Worm (Caenorhabditis elegans) whole organism, mixed stage, embryonic: ENCODE measurements around the gene prcc-1.

ENCODE experiments used
- blmp-1 ChIP-seq: fragments of 150-350 bp; optimal IDR thresholded peaks from 2 replicates; lab custom pipeline; 2014; ENCODE audit warnings: missing biosample characterization, missing genetic modification characterization
- ces-1 ChIP-seq: fragments of 150-350 bp; optimal IDR thresholded peaks from 2 replicates; lab custom pipeline; 2014; ENCODE audit warnings: missing biosample characterization, missing genetic modification reagents, missing genetic modification characterization
- elt-1 ChIP-seq: sonication (generic microtip); optimal IDR thresholded peaks from 2 replicates; lab custom pipeline; 2017; ENCODE audit warnings: missing genetic modification characterization, mild to moderate bottlenecking, missing compliant biosample characterization, antibody characterized with exemption, moderate library complexity, borderline replicate concordance; ENCODE audit not compliant: insufficient read depth
- elt-3 ChIP-seq: fragments of 150-350 bp; optimal IDR thresholded peaks from 2 replicates; lab custom pipeline; 2014; ENCODE audit warnings: missing biosample characterization, missing genetic modification characterization
- lin-32 ChIP-seq: fragments of 200-800 bp; sonication (Bioruptor generic); optimal IDR thresholded peaks from 2 replicates; lab custom pipeline; 2018; ENCODE audit warnings: mild to moderate bottlenecking, missing genetic modification characterization, missing compliant biosample characterization
- lsy-2 ChIP-seq: fragments of 150-350 bp; optimal IDR thresholded peaks from 2 replicates; lab custom pipeline; 2014; ENCODE audit warnings: missing biosample characterization, missing genetic modification characterization
- nhr-12 ChIP-seq: fragments of 150-350 bp; optimal IDR thresholded peaks from 2 replicates; lab custom pipeline; 2014; ENCODE audit warnings: missing biosample characterization, missing genetic modification characterization
- pha-4 ChIP-seq: fragments of 150-350 bp; optimal IDR thresholded peaks from 2 replicates; lab custom pipeline; 2018; ENCODE audit warnings: missing biosample characterization, missing genetic modification reagents, missing genetic modification characterization
- sem-2 ChIP-seq: fragments of 200-800 bp; sonication (Bioruptor generic); optimal IDR thresholded peaks from 2 replicates; lab custom pipeline; 2018; ENCODE audit warnings: mild to moderate bottlenecking, missing genetic modification characterization, missing compliant biosample characterization
- unc-62 ChIP-seq: fragments of 150-350 bp; optimal IDR thresholded peaks from 2 replicates; lab custom pipeline; 2014; ENCODE audit warnings: missing biosample characterization, missing genetic modification reagents, missing genetic modification characterization
- zip-8 ChIP-seq: fragments of 150-350 bp; optimal IDR thresholded peaks from 2 replicates; lab custom pipeline; 2014; ENCODE audit warnings: missing biosample characterization, missing genetic modification characterization
- ztf-11 ChIP-seq: fragments of 150-350 bp; optimal IDR thresholded peaks from 2 replicates; lab custom pipeline; 2014; ENCODE audit warnings: missing biosample characterization, missing genetic modification characterization

ce11 chrIV:13059284-13059683, 34.3 kb downstream of the prcc-1 start, which contains the start of gene scl-3:
- TF ChIP-seq blmp-1 (tag; lab: Kevin White, UChicago): no peak
- TF ChIP-seq lin-32 (GFP tag; lab: Kevin White, UChicago): no peak
- no peak for TF ChIP-seq pha-4 (tag; lab: Kevin White, UChicago)
- TF ChIP-seq nhr-12 (tag; lab: Kevin White, UChicago): no peak
- no peak for TF ChIP-seq ztf-11
- no peak for TF ChIP-seq unc-62 (GFP tag; lab: Kevin White, UChicago)
- no peak for TF ChIP-seq elt-1 (tag; lab: Kevin White, UChicago)
- no peak for TF ChIP-seq lsy-2
- TF ChIP-seq elt-3: no peak
- no peak for TF ChIP-seq ces-1
- TF ChIP-seq sem-2 (GFP tag; lab: Kevin White, UChicago): no peak
- TF ChIP-seq zip-8 (tag; lab: Kevin White, UChicago): no peak
